Worm (Caenorhabditis elegans): Measurements from ENCODE around the gene idpp-6.
A peak's percentile ranks its signal among the peaks of the same experiment; 100 is the strongest.

ce11 chrX:6741532-6741931 lies 41.4 kb upstream of the idpp-6 start:
- TF ChIP-seq unc-62 (GFP tag; optimal IDR thresholded peaks at IDR 0.05) (peak; percentile 52), mep-1 (tag; optimal IDR thresholded peaks at IDR 0.05) (no peak), lin-13 (tag; optimal IDR thresholded peaks at IDR 0.05) (no peak), mab-5 (tag; optimal IDR thresholded peaks at IDR 0.05) (no peak), ces-1 (GFP tag; optimal IDR thresholded peaks at IDR 0.05) (no peak), snpc-4 (tag; optimal IDR thresholded peaks at IDR 0.05) (no peak), elt-3 (tag; optimal IDR thresholded peaks at IDR 0.05) (no peak), tbx-8 (GFP tag; optimal IDR thresholded peaks at IDR 0.05) (no peak), pha-4 (tag; optimal IDR thresholded peaks at IDR 0.05) (no peak), ztf-11 (tag; optimal IDR thresholded peaks at IDR 0.05) (no peak), sptf-1 (tag; optimal IDR thresholded peaks at IDR 0.05) (no peak)
